Worm (Caenorhabditis elegans): Measurements from ENCODE around the gene C18H9.5.
A peak's percentile ranks its signal among the peaks of the same experiment; 100 is the strongest.

Gene C18H9.5

DNA sequence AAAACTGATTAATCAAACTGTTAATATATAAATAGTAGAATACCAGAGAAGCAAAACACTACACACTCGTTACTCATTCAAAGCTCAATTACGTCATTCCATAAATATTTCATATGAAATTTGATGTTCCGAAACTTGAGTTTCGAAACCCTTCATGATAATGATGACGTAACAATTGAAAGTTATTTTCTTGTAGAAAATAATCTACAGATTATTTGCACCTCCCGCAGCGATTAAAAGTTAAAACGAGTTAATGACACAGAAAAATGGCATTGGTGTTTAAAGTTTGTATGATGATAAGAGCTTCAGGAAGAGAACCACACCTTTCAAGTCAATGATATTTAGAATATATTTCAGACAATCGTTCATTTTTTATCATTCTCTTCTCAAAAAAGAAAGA, 21.5 kb downstream of the C18H9.5 start, which contains the start of gene H43E16.1:
TSS of gene H43E16.1 (plus strand) at position 375 of the 400 bp plus-strand sequence.
- no peak for TF ChIP-seq nhr-25 (tag; optimal IDR thresholded peaks at IDR 0.05)
- no peak for TF ChIP-seq nhr-237 (tag; optimal IDR thresholded peaks at IDR 0.05)
- TF ChIP-seq ceh-9 (tag; optimal IDR thresholded peaks at IDR 0.05), result no peak
- no peak for TF ChIP-seq egl-5 (tag; optimal IDR thresholded peaks at IDR 0.05)
- TF ChIP-seq elt-2 (tag; optimal IDR thresholded peaks at IDR 0.05), result peak; percentile 86
- no peak for TF ChIP-seq zag-1 (tag; optimal IDR thresholded peaks at IDR 0.05)
- no peak for TF ChIP-seq skn-1 (tag; optimal IDR thresholded peaks at IDR 0.05)
- TF ChIP-seq aly-2 (tag; optimal IDR thresholded peaks at IDR 0.05), result no peak
- no peak for TF ChIP-seq fos-1 (tag; optimal IDR thresholded peaks at IDR 0.05)
- TF ChIP-seq unc-39 (tag; optimal IDR thresholded peaks at IDR 0.05), result no peak
- peak; percentile 62 for TF ChIP-seq pqm-1 (tag; optimal IDR thresholded peaks at IDR 0.05)
- no peak for TF ChIP-seq nhr-76 (tag; optimal IDR thresholded peaks at IDR 0.05)
- no peak for TF ChIP-seq egl-27 (tag; optimal IDR thresholded peaks at IDR 0.05)
- TF ChIP-seq R02D3.7 (tag; optimal IDR thresholded peaks at IDR 0.05), result no peak

DNA sequence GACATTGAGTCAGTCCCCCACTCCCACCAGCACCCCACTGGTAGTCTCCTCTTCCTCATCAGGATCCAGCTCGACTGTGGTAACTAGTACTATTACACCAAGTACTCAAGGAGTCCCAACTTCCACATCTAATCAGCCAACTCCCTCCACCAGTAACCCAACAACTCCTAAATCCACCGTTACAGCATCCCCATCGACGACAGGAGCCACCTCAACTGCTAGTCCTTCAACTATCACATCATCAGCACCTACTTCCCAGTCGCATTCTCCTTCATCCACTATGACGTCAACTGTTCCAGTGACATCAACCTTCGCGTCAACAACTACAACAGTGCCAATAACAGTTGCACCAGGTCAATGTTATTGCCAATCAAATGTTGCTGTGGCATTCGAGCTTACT, 26.9 kb downstream of the C18H9.5 start:
- TF ChIP-seq pha-4 (tag; optimal IDR thresholded peaks at IDR 0.05), result no peak
- TF ChIP-seq daf-12 (tag; optimal IDR thresholded peaks at IDR 0.05), result no peak
- no peak for TF ChIP-seq elt-1 (tag; optimal IDR thresholded peaks at IDR 0.05)
- no peak for TF ChIP-seq ztf-4 (tag; optimal IDR thresholded peaks at IDR 0.05)
- no peak for TF ChIP-seq nfya-1 (tag; optimal IDR thresholded peaks at IDR 0.05; ENCODE audit: insufficient read depth)
- no peak for TF ChIP-seq nhr-11 (tag; optimal IDR thresholded peaks at IDR 0.05)
- TF ChIP-seq snpc-4 (tag; optimal IDR thresholded peaks at IDR 0.05), result no peak
- TF ChIP-seq nhr-43 (tag; optimal IDR thresholded peaks at IDR 0.05; ENCODE audit: poor library complexity, severe bottlenecking), result no peak
- TF ChIP-seq skn-1 (tag; optimal IDR thresholded peaks at IDR 0.05), result no peak
- TF ChIP-seq nhr-67 (tag; optimal IDR thresholded peaks at IDR 0.05), result no peak
- no peak for TF ChIP-seq nhr-23 (tag; optimal IDR thresholded peaks at IDR 0.05)
- TF ChIP-seq R02D3.7 (tag; optimal IDR thresholded peaks at IDR 0.05), result no peak
- TF ChIP-seq unc-62 (GFP tag; optimal IDR thresholded peaks at IDR 0.05), result no peak
- no peak for TF ChIP-seq ama-1 (optimal IDR thresholded peaks at IDR 0.05)
- no peak for TF ChIP-seq unc-39 (tag; optimal IDR thresholded peaks at IDR 0.05)
- no peak for TF ChIP-seq hmg-11 (tag; optimal IDR thresholded peaks at IDR 0.05)
- no peak for TF ChIP-seq nhr-25 (tag; optimal IDR thresholded peaks at IDR 0.05)
- no peak for TF ChIP-seq aly-2 (tag; optimal IDR thresholded peaks at IDR 0.05)
- no peak for TF ChIP-seq sea-2 (GFP tag; optimal IDR thresholded peaks at IDR 0.05)
- TF ChIP-seq mml-1 (tag; optimal IDR thresholded peaks at IDR 0.05), result no peak

- TF ChIP-seq zag-1 (tag; optimal IDR thresholded peaks at IDR 0.05) (no peak), mml-1 (tag; optimal IDR thresholded peaks at IDR 0.05) (no peak), lin-39 (tag; optimal IDR thresholded peaks at IDR 0.05) (no peak), egl-27 (tag; optimal IDR thresholded peaks at IDR 0.05) (no peak), nhr-237 (tag; optimal IDR thresholded peaks at IDR 0.05) (no peak), daf-12 (tag; optimal IDR thresholded peaks at IDR 0.05) (no peak), nhr-76 (tag; optimal IDR thresholded peaks at IDR 0.05) (no peak), skn-1 (tag; optimal IDR thresholded peaks at IDR 0.05) (no peak), elt-3 (tag; optimal IDR thresholded peaks at IDR 0.05) (no peak), eor-1 (tag; optimal IDR thresholded peaks at IDR 0.05) (no peak), nhr-12 (tag; optimal IDR thresholded peaks at IDR 0.05) (no peak), nhr-77 (tag; optimal IDR thresholded peaks at IDR 0.05) (no peak), nhr-28 (tag; optimal IDR thresholded peaks at IDR 0.05) (no peak), ama-1 (optimal IDR thresholded peaks at IDR 0.05) (no peak), nhr-25 (tag; optimal IDR thresholded peaks at IDR 0.05) (no peak), fkh-10 (GFP tag; optimal IDR thresholded peaks at IDR 0.05) (no peak), pqm-1 (tag; optimal IDR thresholded peaks at IDR 0.05) (no peak), ztf-11 (tag; optimal IDR thresholded peaks at IDR 0.05) (no peak), snpc-4 (tag; optimal IDR thresholded peaks at IDR 0.05) (no peak), pha-4 (tag; optimal IDR thresholded peaks at IDR 0.05) (no peak)
Observed at ce11 chrII:6667534-6667933, 27.8 kb downstream of the C18H9.5 start.

ce11 chrII:6666598-6666997, 28.8 kb downstream of the C18H9.5 start, which contains the start of gene T19D12.1:
TSS of gene T19D12.1 (plus strand) at chrII:6666898.
- TF ChIP-seq ceh-9 (tag; optimal IDR thresholded peaks at IDR 0.05) (no peak), aly-2 (tag; optimal IDR thresholded peaks at IDR 0.05) (no peak)
